Fruit fly (Drosophila melanogaster): ENCODE measurements around the gene RFeSP.
A peak's percentile ranks its signal among the peaks of the same experiment; 100 is the strongest.

The RFeSP gene

dm6 chr2L:1651053-1651452 lies 37.1 kb upstream of the RFeSP start, which contains the start of gene chinmo (continued):
- TF ChIP-seq CG34376 (GFP tag; optimal IDR thresholded peaks at IDR 0.05) = peak; percentile 24
- TF ChIP-seq CG15011 (GFP tag; optimal IDR thresholded peaks at IDR 0.05) = no peak
- no peak for TF ChIP-seq hb (GFP tag; IDR thresholded peaks at IDR 0.05; ENCODE audit: partially characterized antibody)
- TF ChIP-seq exex (tag; optimal IDR thresholded peaks at IDR 0.05) = no peak
- TF ChIP-seq CG10366 (GFP tag; IDR thresholded peaks at IDR 0.05) = 0 out of 2 replicates have a peak, but pooled peaks have one; percentile 11
- TF ChIP-seq pan (optimal IDR thresholded peaks at IDR 0.05) = no peak
- no peak for TF ChIP-seq pan (GFP tag; optimal IDR thresholded peaks at IDR 0.05 in 1 of 2, IDR thresholded peaks at IDR 0.05 in 1 of 2)
- peak; percentile 64; the same call in 1 of the 3 replicates for TF ChIP-seq Opbp (GFP tag; IDR thresholded peaks at IDR 0.05; ENCODE audit: partially characterized antibody)
- TF ChIP-seq HmgZ (tag; optimal IDR thresholded peaks at IDR 0.05) = peak; percentile 9
- TF ChIP-seq mam (GFP tag; optimal IDR thresholded peaks at IDR 0.05) = no peak
- TF ChIP-seq CG3726 (GFP tag; IDR thresholded peaks at IDR 0.05) = no peak
- TF ChIP-seq CG14860 (GFP tag; IDR thresholded peaks at IDR 0.05; ENCODE audit: partially characterized antibody) = no peak
- no peak for TF ChIP-seq bab2 (GFP tag; optimal IDR thresholded peaks at IDR 0.05)
- TF ChIP-seq peb (GFP tag; IDR thresholded peaks at IDR 0.05) = no peak
- TF ChIP-seq CG7745 (tag; optimal IDR thresholded peaks at IDR 0.05) = no peak
- TF ChIP-seq CG11093 (GFP tag; IDR thresholded peaks at IDR 0.05) = 0 out of 3 replicates have a peak, but pooled peaks have one; percentile 33
- TF ChIP-seq CG9609 (GFP tag; optimal IDR thresholded peaks at IDR 0.05) = no peak
- no peak for TF ChIP-seq sens (GFP tag)
- no peak for TF ChIP-seq CG7786 (GFP tag; optimal IDR thresholded peaks at IDR 0.05)
- TF ChIP-seq twi (tag; optimal IDR thresholded peaks at IDR 0.05) = no peak
- TF ChIP-seq scrt (GFP tag; optimal IDR thresholded peaks at IDR 0.05) = peak; percentile 63
- TF ChIP-seq rib (GFP tag; IDR thresholded peaks at IDR 0.05) = peak; percentile 68; the same call in 1 of the 2 replicates
- TF ChIP-seq nmo (GFP tag; optimal IDR thresholded peaks at IDR 0.05) = no peak
- TF ChIP-seq Oaz (GFP tag; IDR thresholded peaks at IDR 0.05) = no peak
- TF ChIP-seq CG1647 (GFP tag; optimal IDR thresholded peaks at IDR 0.05) = peak; percentile 9
- no peak for TF ChIP-seq hbn (GFP tag; IDR thresholded peaks at IDR 0.05; ENCODE audit: partially characterized antibody)
- TF ChIP-seq stwl (tag; optimal IDR thresholded peaks at IDR 0.05) = no peak
- peak; percentile 43; the same call in 1 of the 2 replicates for TF ChIP-seq CG32767 (GFP tag; IDR thresholded peaks at IDR 0.05)
- TF ChIP-seq CG11247 (GFP tag; IDR thresholded peaks at IDR 0.05) = peak; percentile 45; the same call in 1 of the 2 replicates
- TF ChIP-seq sob (GFP tag; IDR thresholded peaks at IDR 0.05) = 0 out of 2 replicates have a peak, but pooled peaks have one; percentile 39
- TF ChIP-seq CG13296 (GFP tag; optimal IDR thresholded peaks at IDR 0.05) = peak; percentile 24
- TF ChIP-seq Dp (GFP tag; optimal IDR thresholded peaks at IDR 0.05) = no peak
- 0 out of 2 replicates have a peak, but pooled peaks have one; percentile 42 for TF ChIP-seq ato (GFP tag; IDR thresholded peaks at IDR 0.05; ENCODE audit: partially characterized antibody)
- peak; percentile 38 for TF ChIP-seq ewg (GFP tag; optimal IDR thresholded peaks at IDR 0.05)

- TF ChIP-seq ase (GFP tag; IDR thresholded peaks at IDR 0.05) (peak; percentile 5; the same call in 1 of the 3 replicates), gce (GFP tag; IDR thresholded peaks at IDR 0.05) (peak; percentile 53; the same call in 1 of the 3 replicates), sug (tag; optimal IDR thresholded peaks at IDR 0.05) (peak; percentile 65), bab2 (GFP tag; optimal IDR thresholded peaks at IDR 0.05) (peak; percentile 30), Myb (GFP tag; optimal IDR thresholded peaks at IDR 0.05) (no peak), Deaf1 (tag; optimal IDR thresholded peaks at IDR 0.05) (peak; percentile 65), Ptx1 (GFP tag; IDR thresholded peaks at IDR 0.05) (peak; percentile 4), PHDP (tag; optimal IDR thresholded peaks at IDR 0.05) (peak; percentile 22), luna (GFP tag; optimal IDR thresholded peaks at IDR 0.05) (no peak), CG6175 (GFP tag; IDR thresholded peaks at IDR 0.05) (peak; percentile 5; the same call in 1 of the 3 replicates), CG18476 (GFP tag; optimal IDR thresholded peaks at IDR 0.05) (no peak), CG2199 (GFP tag; IDR thresholded peaks at IDR 0.05) (0 out of 3 replicates have a peak, but pooled peaks have one; percentile 2), Dip2 (GFP tag; IDR thresholded peaks at IDR 0.05) (no peak), HLH3B (GFP tag; IDR thresholded peaks at IDR 0.05) (peak; percentile 46), ftz-f1 (GFP tag; optimal IDR thresholded peaks at IDR 0.05) (peak; percentile 30), CG16815 (GFP tag; optimal IDR thresholded peaks at IDR 0.05) (no peak), CG32532 (GFP tag; IDR thresholded peaks at IDR 0.05) (no peak; the same call in 1 of the 2 replicates), ci (GFP tag; IDR thresholded peaks at IDR 0.05) (peak; percentile 20; the same call in 1 of the 3 replicates)
Measured at dm6 chr2L:1649828-1650429, 36.0 kb upstream of the RFeSP start.

Measured in whole organism, embryonic.